Fruit fly (Drosophila melanogaster) whole organism, embryonic: Measurements from ENCODE around the gene mRpS2.

ENCODE experiments used
- Aef1 ChIP-seq: fragments of 200-800 bp; sonication (Bioruptor generic); IDR thresholded peaks from 3 replicates; pipeline ENCODE4 v1.3.6; 2022; ENCODE audit warnings: missing biosample characterization, missing genetic modification characterization
- CG10267 ChIP-seq: fragments of 200-800 bp; sonication (Bioruptor generic); optimal IDR thresholded peaks from 2 replicates; lab custom pipeline; 2018; ENCODE audit warnings: missing biosample characterization, mild to moderate bottlenecking, missing genetic modification characterization, moderate library complexity
- CG12219 ChIP-seq: fragments of 200-800 bp; sonication (Bioruptor generic); optimal IDR thresholded peaks from 3 replicates; lab custom pipeline; 2018; ENCODE audit warnings: missing biosample characterization, mild to moderate bottlenecking, missing genetic modification characterization
- CG13296 ChIP-seq: fragments of 200-800 bp; sonication (Bioruptor generic); optimal IDR thresholded peaks from 3 replicates; lab custom pipeline; 2018; ENCODE audit warnings: missing biosample characterization, mild to moderate bottlenecking, missing genetic modification characterization
- CG15479 ChIP-seq: fragments of 200-800 bp; sonication (Bioruptor generic); optimal IDR thresholded peaks from 3 replicates; lab custom pipeline; 2019; ENCODE audit warnings: missing biosample characterization, mild to moderate bottlenecking, missing genetic modification characterization, moderate library complexity
- CG1647 ChIP-seq: fragments of 200-800 bp; sonication (Bioruptor generic); optimal IDR thresholded peaks from 3 replicates; lab custom pipeline; 2016; ENCODE audit warnings: missing biosample characterization, missing genetic modification characterization
- CG16815 ChIP-seq: fragments of 200-800 bp; sonication (Bioruptor generic); optimal IDR thresholded peaks from 3 replicates; lab custom pipeline; 2017; ENCODE audit warnings: missing biosample characterization, mild to moderate bottlenecking, missing genetic modification characterization
- CG17328 ChIP-seq: fragments of 200-800 bp; sonication (Bioruptor generic); IDR thresholded peaks from 2 replicates; pipeline ENCODE4 v1.3.6; 2022; ENCODE audit warnings: missing biosample characterization, missing genetic modification characterization
- CG17359 ChIP-seq: fragments of 200-800 bp; sonication (Bioruptor generic); optimal IDR thresholded peaks from 3 replicates; lab custom pipeline; 2018; ENCODE audit warnings: missing biosample characterization, mild to moderate bottlenecking, missing genetic modification characterization, moderate library complexity
- CG17912 ChIP-seq: fragments of 200-800 bp; sonication (Bioruptor generic); optimal IDR thresholded peaks from 2 replicates; lab custom pipeline; 2018; ENCODE audit warnings: missing biosample characterization, mild to moderate bottlenecking, missing genetic modification characterization
- CG4360 ChIP-seq: fragments of 200-800 bp; sonication (Bioruptor generic); IDR thresholded peaks from 2 replicates; pipeline ENCODE4 v1.3.6; 2022; ENCODE audit warnings: missing biosample characterization, missing genetic modification characterization
- CG4820 ChIP-seq: fragments of 200-800 bp; sonication (Bioruptor generic); optimal IDR thresholded peaks from 3 replicates; lab custom pipeline; 2016; ENCODE audit warnings: missing biosample characterization, missing genetic modification characterization
- CG5953 ChIP-seq: fragments of 200-800 bp; sonication (Bioruptor generic); IDR thresholded peaks from 2 replicates; pipeline ENCODE4 v1.3.6; 2022; ENCODE audit warnings: missing biosample characterization, missing genetic modification characterization
- CG6254 ChIP-seq: fragments of 200-800 bp; sonication (Bioruptor generic); optimal IDR thresholded peaks from 3 replicates; lab custom pipeline; 2017; ENCODE audit warnings: mild to moderate bottlenecking, missing biosample characterization, missing genetic modification reagents, missing genetic modification characterization
- CG6813 ChIP-seq: fragments of 200-800 bp; sonication (Bioruptor generic); optimal IDR thresholded peaks from 2 replicates; lab custom pipeline; 2017; ENCODE audit warnings: missing biosample characterization, missing genetic modification characterization, mild to moderate bottlenecking, moderate library complexity, missing genetic modification reagents
- CG6854 ChIP-seq: fragments of 200-800 bp; sonication (Bioruptor generic); optimal IDR thresholded peaks from 3 replicates; lab custom pipeline; 2017; ENCODE audit warnings: missing biosample characterization, mild to moderate bottlenecking, missing genetic modification characterization
- CG7372 ChIP-seq: fragments of 200-800 bp; sonication (Bioruptor generic); IDR thresholded peaks from 2 replicates; pipeline ENCODE4 v1.3.6; 2022; ENCODE audit warnings: missing biosample characterization, missing genetic modification characterization
- CG7963 ChIP-seq: fragments of 200-800 bp; sonication (Bioruptor generic); IDR thresholded peaks from 3 replicates; pipeline ENCODE4 v1.3.6; 2022; ENCODE audit warnings: missing biosample characterization, missing genetic modification characterization; ENCODE audit not compliant: partially characterized antibody
- Chrac-16 ChIP-seq: fragments of 200-800 bp; sonication (Bioruptor generic); optimal IDR thresholded peaks from 3 replicates; lab custom pipeline; 2016; ENCODE audit warnings: missing biosample characterization, missing genetic modification characterization
- D19A ChIP-seq: fragments of 200-800 bp; optimal IDR thresholded peaks from 3 replicates; lab custom pipeline; 2019; ENCODE audit warnings: missing biosample characterization, mild to moderate bottlenecking, missing genetic modification characterization, moderate library complexity
- Deaf1 ChIP-seq: fragments of 200-800 bp; optimal IDR thresholded peaks from 3 replicates; lab custom pipeline; 2019; ENCODE audit warnings: missing biosample characterization, mild to moderate bottlenecking, missing genetic modification characterization, moderate library complexity
- Dfd ChIP-seq, 2 experiments: fragments of >200 bp; optimal IDR thresholded peaks; 2 replicates each; lab custom pipeline; 2017; ENCODE audit warnings: missing biosample characterization in 2 of 2, missing genetic modification characterization in 2 of 2
- Dip2 ChIP-seq: fragments of 200-800 bp; sonication (Bioruptor generic); IDR thresholded peaks from 2 replicates; pipeline ENCODE4 v1.3.6; 2022; ENCODE audit warnings: missing biosample characterization, missing genetic modification characterization
- Dp ChIP-seq: fragments of 200-800 bp; sonication (Bioruptor generic); optimal IDR thresholded peaks from 2 replicates; lab custom pipeline; 2018; ENCODE audit warnings: missing biosample characterization, mild to moderate bottlenecking, missing genetic modification characterization, moderate library complexity
- Elba2 ChIP-seq: fragments of 200-800 bp; sonication (Bioruptor generic); optimal IDR thresholded peaks from 3 replicates; lab custom pipeline; 2016; ENCODE audit warnings: missing biosample characterization, missing genetic modification characterization
- HLH3B ChIP-seq: fragments of 200-800 bp; sonication (Bioruptor generic); IDR thresholded peaks from 2 replicates; pipeline ENCODE4 v1.3.6; 2022; ENCODE audit warnings: missing biosample characterization, missing genetic modification characterization
- HLH4C ChIP-seq: fragments of 200-800 bp; sonication (Bioruptor generic); IDR thresholded peaks from 3 replicates; pipeline ENCODE4 v1.3.6; 2022; ENCODE audit warnings: missing biosample characterization, missing genetic modification characterization; ENCODE audit not compliant: partially characterized antibody
- HLH54F ChIP-seq: fragments of 200-800 bp; sonication (Bioruptor generic); optimal IDR thresholded peaks from 3 replicates; lab custom pipeline; 2016; ENCODE audit warnings: missing biosample characterization, missing genetic modification characterization
- Lhr ChIP-seq: fragments of 200-800 bp; sonication (Bioruptor generic); optimal IDR thresholded peaks from 3 replicates; lab custom pipeline; 2017; ENCODE audit warnings: mild to moderate bottlenecking, missing biosample characterization, missing genetic modification reagents, missing genetic modification characterization
- MBD-R2 ChIP-seq: fragments of 200-800 bp; sonication (Bioruptor generic); IDR thresholded peaks from 2 replicates; pipeline ENCODE4 v1.3.6; 2022; ENCODE audit warnings: missing biosample characterization, missing genetic modification characterization
- Myb ChIP-seq: fragments of 200-800 bp; sonication (Bioruptor generic); optimal IDR thresholded peaks from 2 replicates; lab custom pipeline; 2016; ENCODE audit warnings: missing biosample characterization, missing genetic modification characterization
- NK7.1 ChIP-seq: fragments of 200-800 bp; sonication (Bioruptor generic); optimal IDR thresholded peaks from 3 replicates; lab custom pipeline; 2016; ENCODE audit warnings: missing biosample characterization, missing genetic modification characterization
- Nf-YA ChIP-seq: fragments of 200-800 bp; sonication (Bioruptor generic); IDR thresholded peaks from 2 replicates; pipeline ENCODE4 v1.3.6; 2022; ENCODE audit warnings: missing biosample characterization, missing genetic modification characterization
- Poxn ChIP-seq: fragments of 200-800 bp; sonication (Bioruptor generic); IDR thresholded peaks from 2 replicates; pipeline ENCODE4 v1.3.6; 2022; ENCODE audit warnings: missing biosample characterization, missing genetic modification characterization
- Rfx ChIP-seq: fragments of 200-800 bp; sonication (Bioruptor generic); IDR thresholded peaks from 2 replicates; pipeline ENCODE4 v1.3.6; 2022; ENCODE audit warnings: missing biosample characterization, missing genetic modification characterization
- Sox100B ChIP-seq: fragments of 200-800 bp; sonication (Bioruptor generic); optimal IDR thresholded peaks from 3 replicates; lab custom pipeline; 2018; ENCODE audit warnings: missing biosample characterization, mild to moderate bottlenecking, missing genetic modification characterization
- Ssrp ChIP-seq: fragments of 200-800 bp; sonication (Bioruptor generic); optimal IDR thresholded peaks from 2 replicates; lab custom pipeline; 2018; ENCODE audit warnings: missing biosample characterization, mild to moderate bottlenecking, missing genetic modification characterization, moderate library complexity
- Tbp ChIP-seq: fragments of >200 bp; optimal IDR thresholded peaks from 2 replicates; lab custom pipeline; 2018; ENCODE audit warnings: missing biosample characterization, missing genetic modification characterization
- az2 ChIP-seq: fragments of 200-800 bp; sonication (Bioruptor generic); optimal IDR thresholded peaks from 3 replicates; lab custom pipeline; 2016; ENCODE audit warnings: missing biosample characterization, missing genetic modification characterization
- bbx ChIP-seq: fragments of 200-800 bp; sonication (Bioruptor generic); IDR thresholded peaks from 2 replicates; pipeline ENCODE4 v1.3.6; 2022; ENCODE audit warnings: missing biosample characterization, missing genetic modification characterization; ENCODE audit not compliant: partially characterized antibody
- bsh ChIP-seq, 2 experiments: fragments of 200-800 bp; sonication (Bioruptor generic); optimal IDR thresholded peaks; 2 replicates each; lab custom pipeline; 2017 to 2018; ENCODE audit warnings: mild to moderate bottlenecking in 2 of 2, missing biosample characterization in 2 of 2, missing genetic modification characterization in 2 of 2, moderate library complexity in 1 of 2
- da ChIP-seq: fragments of 200-800 bp; sonication (Bioruptor generic); optimal IDR thresholded peaks from 2 replicates; lab custom pipeline; 2016; ENCODE audit warnings: missing biosample characterization, missing genetic modification characterization
- lab ChIP-seq: fragments of 200-800 bp; sonication (Bioruptor generic); optimal IDR thresholded peaks from 3 replicates; lab custom pipeline; 2017; ENCODE audit warnings: missing biosample characterization, missing genetic modification characterization, mild to moderate bottlenecking, moderate library complexity, missing genetic modification reagents
- maf-S ChIP-seq: fragments of 200-800 bp; sonication (Bioruptor generic); optimal IDR thresholded peaks from 2 replicates; lab custom pipeline; 2016; ENCODE audit warnings: missing biosample characterization, missing genetic modification characterization
- org-1 ChIP-seq: fragments of 200-800 bp; sonication (Bioruptor generic); optimal IDR thresholded peaks from 2 replicates; lab custom pipeline; 2017; ENCODE audit warnings: missing biosample characterization, missing genetic modification characterization
- prd ChIP-seq, 3 experiments: fragments of >200 bp in 2 of 3; fragments of 200-800 bp in 1 of 3; sonication (Bioruptor generic) in 1 of 3; optimal IDR thresholded peaks in 2 of 3; IDR thresholded peaks in 1 of 3; 2 replicates in 2 of 3; 3 replicates in 1 of 3; pipeline versions ENCODE4 v1.3.6 to Lab custom; 2017 to 2022; ENCODE audit warnings: missing biosample characterization in 1 of 3, missing genetic modification characterization in 1 of 3
- rib ChIP-seq: fragments of 200-800 bp; sonication (Bioruptor generic); IDR thresholded peaks from 2 replicates; pipeline ENCODE4 v1.3.6; 2022; ENCODE audit warnings: missing biosample characterization, missing genetic modification characterization
- stc ChIP-seq: fragments of 200-800 bp; sonication (Bioruptor generic); IDR thresholded peaks from 2 replicates; pipeline ENCODE4 v1.3.6; 2022; ENCODE audit warnings: missing biosample characterization, missing genetic modification characterization
- tna ChIP-seq: fragments of 200-800 bp; sonication (Bioruptor generic); IDR thresholded peaks from 2 replicates; pipeline ENCODE4 v1.3.6; 2022; ENCODE audit warnings: missing biosample characterization, missing genetic modification characterization; ENCODE audit not compliant: partially characterized antibody
- toy ChIP-seq: fragments of 200-800 bp; sonication (Bioruptor generic); IDR thresholded peaks from 2 replicates; pipeline ENCODE4 v1.3.6; 2022; ENCODE audit warnings: missing biosample characterization, missing genetic modification characterization
- tx ChIP-seq: fragments of 200-800 bp; sonication (Bioruptor generic); optimal IDR thresholded peaks from 2 replicates; lab custom pipeline; 2016; ENCODE audit warnings: missing biosample characterization, missing genetic modification characterization

Gene mRpS2

dm6 chr2L:4861503-4861902 is 11.3 kb upstream of the mRpS2 start (continued):
- TF ChIP-seq stc (GFP tag; lab: Robert Waterston, UW) (0 out of 2 replicates have a peak, but pooled peaks have one; percentile 27), tna (no peak), Chrac-16 (no peak), Tbp (no peak), Sox100B (GFP tag; lab: Kevin White, UChicago) (no peak), Elba2 (GFP tag; lab: Kevin White, UChicago) (no peak), D19A (tag; lab: Kevin White, UChicago) (no peak), Dp (GFP tag; lab: Kevin White, UChicago) (no peak), az2 (peak; percentile 7), CG5953 (GFP tag; lab: Robert Waterston, UW) (no peak), MBD-R2 (GFP tag; lab: Robert Waterston, UW) (peak; percentile 33; the same call in 1 of the 2 replicates), toy (GFP tag; lab: Robert Waterston, UW) (peak; percentile 42; the same call in 1 of the 2 replicates), Lhr (GFP tag; lab: Kevin White, UChicago) (no peak), CG6854 (GFP tag; lab: Kevin White, UChicago) (no peak), Dip2 (GFP tag; lab: Robert Waterston, UW) (no peak), CG17328 (GFP tag; lab: Robert Waterston, UW) (no peak), CG17912 (no peak), CG10267 (no peak), bbx (no peak), NK7.1 (GFP tag; lab: Kevin White, UChicago) (no peak), Poxn (GFP tag; lab: Robert Waterston, UW) (no peak), maf-S (no peak), lab (GFP tag; lab: Kevin White, UChicago) (peak; percentile 76), Aef1 (GFP tag; lab: Robert Waterston, UW) (peak; percentile 38; the same call in 1 of the 3 replicates), prd (optimal IDR thresholded peaks at IDR 0.05; lab: Kevin White, UChicago) (no peak), prd (GFP tag; IDR thresholded peaks at IDR 0.05; lab: Robert Waterston, UW) (peak; percentile 76; the same call in 2 of the 3 replicates), CG7372 (GFP tag; lab: Robert Waterston, UW) (peak; percentile 51), Nf-YA (GFP tag; lab: Robert Waterston, UW) (no peak), HLH3B (GFP tag; lab: Robert Waterston, UW) (0 out of 2 replicates have a peak, but pooled peaks have one; percentile 44), CG7963 (GFP tag; lab: Robert Waterston, UW) (no peak), CG13296 (GFP tag; lab: Kevin White, UChicago) (peak; percentile 39), HLH54F (GFP tag; lab: Kevin White, UChicago) (no peak), CG17359 (no peak), bsh (GFP tag; optimal IDR thresholded peaks at IDR 0.05; lab: Kevin White, UChicago) (peak in 1 of 2 experiments; percentile 12), CG16815 (GFP tag; lab: Kevin White, UChicago) (no peak), org-1 (no peak), Myb (no peak), CG12219 (GFP tag; lab: Kevin White, UChicago) (no peak), Dfd (GFP tag; optimal IDR thresholded peaks at IDR 0.05; lab: Kevin White, UChicago) (no peak), CG15479 (no peak), da (GFP tag; lab: Kevin White, UChicago) (no peak), HLH4C (GFP tag; lab: Robert Waterston, UW) (no peak), CG1647 (GFP tag; lab: Kevin White, UChicago) (no peak), tx (GFP tag; lab: Kevin White, UChicago) (no peak), CG6813 (GFP tag; lab: Kevin White, UChicago) (peak; percentile 8), CG4360 (GFP tag; lab: Robert Waterston, UW) (no peak), CG4820 (GFP tag; lab: Kevin White, UChicago) (no peak), Rfx (GFP tag; lab: Robert Waterston, UW) (peak; percentile 54), rib (no peak), Ssrp (tag; lab: Kevin White, UChicago) (no peak), CG6254 (GFP tag; lab: Kevin White, UChicago) (no peak), Deaf1 (no peak)
